Worm (Caenorhabditis elegans) whole organism, L1 larva: ENCODE data around the gene trpp-12.

Experiments used
- C16A3.4 ChIP-seq: fragments of 150-350 bp; optimal IDR thresholded peaks from 2 replicates; lab custom pipeline; 2014; ENCODE audit warnings: missing biosample characterization, missing genetic modification characterization
- C34B4.2 ChIP-seq: sonication (generic microtip); optimal IDR thresholded peaks from 2 replicates; lab custom pipeline; 2017; ENCODE audit warnings: mild to moderate bottlenecking, missing genetic modification characterization, missing compliant biosample characterization
- F16B12.6 ChIP-seq: fragments of 150-350 bp; optimal IDR thresholded peaks from 2 replicates; lab custom pipeline; 2014; ENCODE audit warnings: missing biosample characterization, missing genetic modification characterization
- aha-1 ChIP-seq: fragments of 150-350 bp; optimal IDR thresholded peaks from 2 replicates; lab custom pipeline; 2014; ENCODE audit warnings: missing biosample characterization, missing genetic modification characterization
- alr-1 ChIP-seq: fragments of 200-800 bp; sonication (Bioruptor generic); optimal IDR thresholded peaks from 2 replicates; lab custom pipeline; 2018; ENCODE audit warnings: borderline replicate concordance, mild to moderate bottlenecking, missing genetic modification characterization, missing compliant biosample characterization
- aly-2 ChIP-seq: fragments of 150-350 bp; optimal IDR thresholded peaks from 2 replicates; lab custom pipeline; 2014; ENCODE audit warnings: missing biosample characterization, missing genetic modification characterization
- blmp-1 ChIP-seq: fragments of 150-350 bp; optimal IDR thresholded peaks from 2 replicates; lab custom pipeline; 2014; ENCODE audit warnings: missing biosample characterization, missing genetic modification characterization
- ceh-88 ChIP-seq: fragments of 200-800 bp; sonication (Bioruptor generic); IDR thresholded peaks from 2 replicates; pipeline ENCODE4 v1.3.6; 2022; ENCODE audit warnings: missing genetic modification characterization, missing compliant biosample characterization
- ceh-90 ChIP-seq: sonication (generic microtip); optimal IDR thresholded peaks from 2 replicates; lab custom pipeline; 2016; ENCODE audit warnings: missing genetic modification characterization, missing compliant biosample characterization
- ces-1 ChIP-seq: fragments of 150-350 bp; optimal IDR thresholded peaks from 2 replicates; lab custom pipeline; 2014; ENCODE audit warnings: missing biosample characterization, missing genetic modification reagents, missing genetic modification characterization
- efl-1 ChIP-seq, 4 experiments: fragments of 150-350 bp; optimal IDR thresholded peaks in 3 of 4; peaks in 1 of 4; 1 replicate in 1 of 4; 2 replicates in 3 of 4; lab custom pipeline; 2014; ENCODE audit warnings: missing biosample characterization in 2 of 4, missing genetic modification characterization in 2 of 4, missing genetic modification reagents in 2 of 4
- efl-3 ChIP-seq: fragments of 200-800 bp; sonication (Bioruptor generic); optimal IDR thresholded peaks from 2 replicates; lab custom pipeline; 2018; ENCODE audit warnings: mild to moderate bottlenecking, missing genetic modification characterization, missing compliant biosample characterization
- egl-13 ChIP-seq: sonication (generic microtip); optimal IDR thresholded peaks from 2 replicates; lab custom pipeline; 2016; ENCODE audit warnings: missing genotype, missing genetic modification reagents, missing genetic modification characterization, missing compliant biosample characterization
- ets-5 ChIP-seq: fragments of 200-800 bp; sonication (Bioruptor generic); IDR thresholded peaks from 2 replicates; pipeline ENCODE4 v1.3.6; 2022; ENCODE audit warnings: missing genetic modification characterization, missing compliant biosample characterization
- fkh-10 ChIP-seq: sonication (generic microtip); optimal IDR thresholded peaks from 2 replicates; lab custom pipeline; 2017; ENCODE audit warnings: missing biosample characterization, missing genetic modification reagents, missing genetic modification characterization
- fkh-4 ChIP-seq: sonication (generic microtip); optimal IDR thresholded peaks from 2 replicates; lab custom pipeline; 2016; ENCODE audit warnings: missing compliant biosample characterization, missing genetic modification characterization, borderline replicate concordance
- hlh-17 ChIP-seq: fragments of 200-800 bp; sonication (Bioruptor generic); optimal IDR thresholded peaks from 2 replicates; lab custom pipeline; 2018; ENCODE audit warnings: missing genetic modification characterization, mild to moderate bottlenecking, missing compliant biosample characterization, moderate library complexity, borderline replicate concordance
- jun-1 ChIP-seq: fragments of 150-350 bp; optimal IDR thresholded peaks from 2 replicates; lab custom pipeline; 2014; ENCODE audit warnings: missing biosample characterization, missing genetic modification reagents, missing genetic modification characterization
- lin-13 ChIP-seq: fragments of 150-350 bp; optimal IDR thresholded peaks from 2 replicates; lab custom pipeline; 2014; ENCODE audit warnings: missing biosample characterization, missing genetic modification reagents, missing genetic modification characterization
- lin-15B ChIP-seq: fragments of 150-350 bp; sonication (generic microtip); optimal IDR thresholded peaks from 3 replicates; lab custom pipeline; 2014; ENCODE audit warnings: missing biosample characterization, missing genetic modification characterization
- lin-39 ChIP-seq: fragments of 150-350 bp; optimal IDR thresholded peaks from 2 replicates; lab custom pipeline; 2014; ENCODE audit warnings: missing biosample characterization, missing genetic modification reagents, missing genetic modification characterization
- mab-9 ChIP-seq: fragments of 200-800 bp; sonication (Bioruptor generic); IDR thresholded peaks from 2 replicates; pipeline ENCODE4 v1.3.6; 2022; ENCODE audit warnings: missing genetic modification reagents, missing genetic modification characterization, missing compliant biosample characterization
- mdl-1 ChIP-seq, 2 experiments: fragments of 150-350 bp; optimal IDR thresholded peaks; 2 replicates each; lab custom pipeline; 2014 to 2017; ENCODE audit warnings: missing biosample characterization in 2 of 2, missing genetic modification characterization in 2 of 2, inconsistent platforms in 1 of 2
- mef-2 ChIP-seq: fragments of 150-350 bp; optimal IDR thresholded peaks from 2 replicates; lab custom pipeline; 2014; ENCODE audit warnings: missing biosample characterization, missing genetic modification characterization
- mep-1 ChIP-seq: fragments of 150-350 bp; optimal IDR thresholded peaks from 2 replicates; lab custom pipeline; 2014; ENCODE audit warnings: missing biosample characterization, missing genetic modification characterization
- nhr-11 ChIP-seq: fragments of 150-350 bp; optimal IDR thresholded peaks from 2 replicates; lab custom pipeline; 2014; ENCODE audit warnings: missing biosample characterization, missing genetic modification characterization
- nhr-12 ChIP-seq: sonication (generic microtip); optimal IDR thresholded peaks from 2 replicates; lab custom pipeline; 2017; ENCODE audit warnings: missing biosample characterization, missing genetic modification characterization
- nhr-20 ChIP-seq: sonication (generic microtip); optimal IDR thresholded peaks from 2 replicates; lab custom pipeline; 2016; ENCODE audit warnings: mild to moderate bottlenecking, missing genetic modification characterization, missing compliant biosample characterization
- nhr-237 ChIP-seq: fragments of 150-350 bp; optimal IDR thresholded peaks from 2 replicates; lab custom pipeline; 2014; ENCODE audit warnings: missing biosample characterization, missing genetic modification characterization
- nhr-47 ChIP-seq: sonication (generic microtip); optimal IDR thresholded peaks from 2 replicates; lab custom pipeline; 2016; ENCODE audit warnings: mild to moderate bottlenecking, missing genetic modification characterization, moderate library complexity, missing compliant biosample characterization
- nhr-76 ChIP-seq: sonication (generic microtip); optimal IDR thresholded peaks from 2 replicates; lab custom pipeline; 2017; ENCODE audit warnings: missing biosample characterization, missing genetic modification characterization
- nhr-84 ChIP-seq: sonication (generic microtip); optimal IDR thresholded peaks from 2 replicates; lab custom pipeline; 2017; ENCODE audit warnings: missing biosample characterization, missing genetic modification characterization
- nhr-85 ChIP-seq: sonication (generic microtip); peaks from one replicate; lab custom pipeline; 2016; ENCODE audit warnings: missing genetic modification characterization, inconsistent platforms, missing compliant biosample characterization
- nhr-90 ChIP-seq: sonication (generic microtip); optimal IDR thresholded peaks from 2 replicates; lab custom pipeline; 2016; ENCODE audit warnings: mild to moderate bottlenecking, missing genetic modification characterization, missing compliant biosample characterization; ENCODE audit not compliant: poor library complexity
- pag-3 ChIP-seq: sonication (generic microtip); optimal IDR thresholded peaks from 2 replicates; lab custom pipeline; 2017; ENCODE audit warnings: missing genetic modification characterization, mild to moderate bottlenecking, missing compliant biosample characterization, antibody characterized with exemption, borderline replicate concordance; ENCODE audit not compliant: insufficient read depth
- pax-3 ChIP-seq: fragments of 200-800 bp; sonication (Bioruptor generic); optimal IDR thresholded peaks from 2 replicates; lab custom pipeline; 2018; ENCODE audit warnings: mild to moderate bottlenecking, missing genetic modification characterization, moderate library complexity, missing compliant biosample characterization
- pqm-1 ChIP-seq: sonication (generic microtip); optimal IDR thresholded peaks from 3 replicates; lab custom pipeline; 2017; ENCODE audit warnings: missing biosample characterization, missing genetic modification characterization
- skn-1 ChIP-seq: fragments of 150-350 bp; optimal IDR thresholded peaks from 2 replicates; lab custom pipeline; 2014; ENCODE audit warnings: missing biosample characterization, missing genetic modification characterization
- snpc-4 ChIP-seq: fragments of 150-350 bp; optimal IDR thresholded peaks from 2 replicates; lab custom pipeline; 2014; ENCODE audit warnings: missing biosample characterization, missing genetic modification characterization
- sox-4 ChIP-seq: sonication (generic microtip); optimal IDR thresholded peaks from 2 replicates; lab custom pipeline; 2016; ENCODE audit warnings: missing genetic modification characterization, missing compliant biosample characterization
- sptf-1 ChIP-seq: fragments of 150-350 bp; optimal IDR thresholded peaks from 2 replicates; lab custom pipeline; 2014; ENCODE audit warnings: missing biosample characterization, missing genetic modification characterization
- swsn-7 ChIP-seq: sonication (generic microtip); optimal IDR thresholded peaks from 2 replicates; lab custom pipeline; 2016; ENCODE audit warnings: missing genetic modification characterization, missing compliant biosample characterization
- tlp-1 ChIP-seq: fragments of 150-350 bp; optimal IDR thresholded peaks from 2 replicates; lab custom pipeline; 2014; ENCODE audit warnings: missing biosample characterization, missing genetic modification characterization
- unc-30 ChIP-seq: sonication (generic microtip); optimal IDR thresholded peaks from 2 replicates; lab custom pipeline; 2017; ENCODE audit warnings: missing biosample characterization, missing genetic modification characterization
- unc-86 ChIP-seq: sonication (generic microtip); optimal IDR thresholded peaks from 2 replicates; lab custom pipeline; 2016; ENCODE audit warnings: missing genetic modification characterization, missing compliant biosample characterization
- vab-15 ChIP-seq: sonication (generic microtip); optimal IDR thresholded peaks from 2 replicates; lab custom pipeline; 2017; ENCODE audit warnings: missing genotype, mild to moderate bottlenecking, missing genetic modification characterization, missing compliant biosample characterization
- zip-4 ChIP-seq: fragments of 200-800 bp; sonication (Bioruptor generic); optimal IDR thresholded peaks from 2 replicates; lab custom pipeline; 2018; ENCODE audit warnings: mild to moderate bottlenecking, missing genetic modification characterization, moderate library complexity, missing compliant biosample characterization
- ztf-4 ChIP-seq: fragments of 150-350 bp; optimal IDR thresholded peaks from 2 replicates; lab custom pipeline; 2014; ENCODE audit warnings: missing biosample characterization, missing genetic modification characterization

The trpp-12 gene

DNA sequence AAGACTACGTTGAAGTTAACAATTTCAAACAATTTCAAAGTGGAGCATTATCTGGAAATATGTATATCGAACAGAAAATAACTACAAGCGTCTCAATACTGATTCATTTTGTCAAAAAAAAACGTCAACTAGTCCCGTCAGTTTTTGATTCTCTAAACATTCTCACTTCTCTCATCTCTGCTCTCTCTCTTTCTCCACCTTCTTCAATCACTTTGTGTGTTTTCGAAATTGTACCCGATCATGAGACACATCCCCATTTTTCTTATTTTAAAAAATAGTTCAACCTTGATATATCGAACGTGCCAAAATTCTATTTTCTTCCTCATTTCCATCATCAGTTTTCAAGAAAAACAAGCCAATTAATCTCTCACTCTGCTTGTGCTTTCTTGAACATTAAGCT, 28.7 kb upstream of the trpp-12 start (continued):
- TF ChIP-seq blmp-1 (tag; lab: Kevin White, UChicago), result peak; percentile 13
- no peak for TF ChIP-seq egl-13
- TF ChIP-seq efl-1 (optimal IDR thresholded peaks at IDR 0.05; lab: Kevin White, UChicago), result no peak
- peak in 1 of 2 experiments; percentile 88 for TF ChIP-seq efl-1 (GFP tag; optimal IDR thresholded peaks at IDR 0.05 in 1 of 2; lab: Kevin White, UChicago)
- TF ChIP-seq, all 84 proteins: peak for 11

DNA sequence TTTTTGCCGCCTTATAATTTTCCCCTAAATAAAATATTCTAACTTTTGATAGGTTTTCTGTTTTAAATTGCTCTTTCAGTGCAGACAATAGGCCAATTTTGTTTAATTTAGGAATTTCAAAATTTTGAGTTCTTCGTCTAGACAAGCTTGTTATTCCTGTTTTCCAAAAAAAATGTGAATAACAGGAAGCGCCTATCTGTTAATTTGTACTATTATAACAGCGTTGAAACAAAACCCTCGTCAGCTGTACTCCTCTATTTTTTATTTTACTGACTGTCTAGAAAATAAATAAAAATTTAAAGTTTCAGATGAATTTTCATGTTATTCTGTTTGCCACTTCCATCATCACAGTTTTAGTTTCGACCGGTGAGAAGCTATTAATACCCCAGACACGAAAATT, 28.2 kb upstream of the trpp-12 start, which contains the start of gene F47G3.4:
Gene F47G3.4 (plus strand): TSS at position 301 of the 400 bp plus-strand sequence.
- TF ChIP-seq nhr-85 (tag; lab: Kevin White, UChicago) (no peak), pag-3 (tag; lab: Kevin White, UChicago) (no peak), alr-1 (tag; lab: Kevin White, UChicago) (no peak), egl-13 (no peak), sptf-1 (tag; lab: Kevin White, UChicago) (no peak), lin-13 (GFP tag; lab: Kevin White, UChicago) (no peak)

DNA sequence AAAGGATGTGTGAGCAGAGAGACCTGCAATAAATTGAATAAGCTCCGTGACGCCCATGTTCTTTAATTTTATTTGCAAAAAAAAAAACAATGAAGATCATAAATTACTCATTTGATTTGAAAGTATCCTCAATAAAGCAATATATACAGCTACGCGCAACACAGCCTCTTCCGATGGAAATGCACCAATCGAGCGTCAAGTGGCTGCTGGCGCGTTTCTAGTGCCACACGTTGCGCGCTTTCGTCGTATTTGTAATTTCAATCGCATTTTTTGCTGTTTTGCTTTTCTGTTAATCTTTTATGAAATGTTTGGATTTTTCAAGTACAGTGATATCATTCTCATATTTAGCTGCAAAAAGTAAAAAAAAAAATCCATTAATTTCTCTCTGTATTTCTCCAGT, 27.3 kb upstream of the trpp-12 start:
- TF ChIP-seq swsn-7 (tag; lab: Kevin White, UChicago), result peak; percentile 75
- TF ChIP-seq snpc-4 (tag; lab: Kevin White, UChicago), result peak; percentile 58
- TF ChIP-seq tlp-1 (tag; lab: Kevin White, UChicago), result no peak
- no peak for TF ChIP-seq alr-1 (tag; lab: Kevin White, UChicago)
- TF ChIP-seq nhr-90 (tag; lab: Kevin White, UChicago), result peak; percentile 73
- TF ChIP-seq hlh-17 (GFP tag; lab: Kevin White, UChicago), result no peak
- no peak for TF ChIP-seq sptf-1 (tag; lab: Kevin White, UChicago)
- TF ChIP-seq mab-9 (GFP tag; lab: Robert Waterston, UW), result no peak
- peak; percentile 75 for TF ChIP-seq nhr-47 (tag; lab: Kevin White, UChicago)
- no peak for TF ChIP-seq nhr-11 (tag; lab: Kevin White, UChicago)
- no peak for TF ChIP-seq ets-5 (GFP tag; lab: Robert Waterston, UW)
- no peak for TF ChIP-seq nhr-237
- peak; percentile 72 for TF ChIP-seq skn-1 (tag; lab: Kevin White, UChicago)
- no peak for TF ChIP-seq egl-13
- no peak for TF ChIP-seq fkh-10 (GFP tag; lab: Kevin White, UChicago)
- TF ChIP-seq nhr-20 (tag; lab: Kevin White, UChicago), result peak; percentile 75
- no peak for TF ChIP-seq vab-15 (tag; lab: Kevin White, UChicago)
- TF ChIP-seq mdl-1 (tag; optimal IDR thresholded peaks at IDR 0.05; lab: Kevin White, UChicago), result peak in 1 of 2 experiments; percentile 28
- no peak for TF ChIP-seq pax-3 (tag; lab: Kevin White, UChicago)
- TF ChIP-seq aly-2 (tag; lab: Kevin White, UChicago), result no peak
- TF ChIP-seq blmp-1 (tag; lab: Kevin White, UChicago), result peak; percentile 32
- no peak for TF ChIP-seq aha-1 (tag; lab: Kevin White, UChicago)
- no peak for TF ChIP-seq efl-3 (GFP tag; lab: Kevin White, UChicago)
- TF ChIP-seq zip-4 (GFP tag; lab: Kevin White, UChicago), result peak; percentile 0
- TF ChIP-seq nhr-84 (tag; lab: Kevin White, UChicago), result no peak
- peak; percentile 1 for TF ChIP-seq F16B12.6 (tag; lab: Kevin White, UChicago)
- no peak for TF ChIP-seq sox-4 (tag; lab: Kevin White, UChicago)
- TF ChIP-seq efl-1 (optimal IDR thresholded peaks at IDR 0.05; lab: Kevin White, UChicago), result peak; percentile 6 to 41
- peak; percentile 54 to 86 for TF ChIP-seq efl-1 (GFP tag; optimal IDR thresholded peaks at IDR 0.05 in 1 of 2; lab: Kevin White, UChicago)
- no peak for TF ChIP-seq mef-2
- no peak for TF ChIP-seq pqm-1 (tag; lab: Kevin White, UChicago)
- peak; percentile 78 for TF ChIP-seq nhr-85 (tag; lab: Kevin White, UChicago)
- TF ChIP-seq ceh-88, result no peak
- no peak for TF ChIP-seq C34B4.2 (tag; lab: Kevin White, UChicago)
- peak; percentile 63 for TF ChIP-seq C16A3.4 (tag; lab: Kevin White, UChicago)
- no peak for TF ChIP-seq ces-1
- TF ChIP-seq nhr-12, result no peak
- peak; percentile 43 for TF ChIP-seq unc-86 (tag; lab: Kevin White, UChicago)
- no peak for TF ChIP-seq fkh-4 (tag; lab: Kevin White, UChicago)
- no peak for TF ChIP-seq lin-15B
- no peak for TF ChIP-seq ztf-4 (tag; lab: Kevin White, UChicago)
- TF ChIP-seq jun-1 (tag; lab: Kevin White, UChicago), result no peak
- TF ChIP-seq ceh-90 (tag; lab: Kevin White, UChicago), result no peak
- peak; percentile 17 for TF ChIP-seq lin-39 (tag; lab: Kevin White, UChicago)
- peak; percentile 51 for TF ChIP-seq mep-1 (tag; lab: Kevin White, UChicago)
- TF ChIP-seq unc-30 (tag; lab: Kevin White, UChicago), result no peak
- TF ChIP-seq nhr-76 (tag; lab: Kevin White, UChicago), result peak; percentile 22
